ENCODE assay signal across 1 worm cellular context in the genomic region with DNA sequence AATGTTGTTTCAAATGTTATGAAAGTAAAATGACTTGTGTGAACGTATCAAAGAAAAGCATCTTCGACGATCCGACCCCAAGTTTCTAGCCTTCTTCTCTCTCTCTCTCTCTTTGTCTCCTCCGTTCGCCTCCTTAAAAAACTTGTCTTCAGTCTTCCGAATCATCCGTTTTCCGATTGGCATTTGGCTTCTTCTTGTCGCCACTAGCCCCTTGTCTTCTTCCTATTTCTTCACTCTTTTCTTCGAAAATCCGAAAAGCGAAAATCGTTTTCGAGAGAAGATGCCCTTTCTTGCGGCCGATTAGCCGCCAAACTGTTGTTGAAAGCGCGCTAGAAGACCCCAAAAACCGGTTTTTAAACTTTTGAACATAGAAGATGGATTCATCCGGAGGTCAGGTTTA.
TF ChIP-seq lines count a peak whose summit lies in the region.

No protein-coding gene starts in this region.

TF ChIP-seq in whole organism, L3 larva, 47 proteins besides CTCF, POLR2A, EP300 and RAD21 (continued from another document):
- TF ChIP-seq nhr-76 (tag; optimal IDR thresholded peaks at IDR 0.05; lab: Kevin White, UChicago) (no peak), nhr-25 (tag; optimal IDR thresholded peaks at IDR 0.05; lab: Kevin White, UChicago) (peak; percentile 56), mml-1 (tag; optimal IDR thresholded peaks at IDR 0.05; lab: Kevin White, UChicago) (no peak), tbx-2 (tag; optimal IDR thresholded peaks at IDR 0.05; lab: Kevin White, UChicago) (peak; percentile 13), ceh-16 (tag; optimal IDR thresholded peaks at IDR 0.05; lab: Kevin White, UChicago) (no peak)
